Worm (Caenorhabditis elegans) whole organism, L3 larva: Measurements from ENCODE around the gene grd-2.

Source experiments
- ama-1 ChIP-seq: fragments of 150-350 bp; optimal IDR thresholded peaks from 2 replicates; lab custom pipeline; 2018
- egl-27 ChIP-seq: sonication (generic microtip); optimal IDR thresholded peaks from 4 replicates; lab custom pipeline; 2017; ENCODE audit warnings: missing biosample characterization, missing genetic modification reagents, missing genetic modification characterization
- nhr-12 ChIP-seq: fragments of 150-350 bp; optimal IDR thresholded peaks from 2 replicates; lab custom pipeline; 2014; ENCODE audit warnings: missing biosample characterization, missing genetic modification characterization
- tbx-2 ChIP-seq: sonication (generic microtip); optimal IDR thresholded peaks from 2 replicates; lab custom pipeline; 2016; ENCODE audit warnings: mild to moderate bottlenecking, missing genetic modification characterization, missing compliant biosample characterization
- unc-39 ChIP-seq: sonication (generic microtip); optimal IDR thresholded peaks from 4 replicates; lab custom pipeline; 2017; ENCODE audit warnings: missing biosample characterization, missing genetic modification characterization

- TF ChIP-seq ama-1 (lab: Kevin White, UChicago) (no peak), unc-39 (tag; lab: Kevin White, UChicago) (no peak), egl-27 (tag; lab: Kevin White, UChicago) (no peak), tbx-2 (no peak), nhr-12 (tag; lab: Kevin White, UChicago) (no peak)
Observed at ce11 chrV:20662474-20662873, 52.9 kb downstream of the grd-2 start.
